Worm (Caenorhabditis elegans): ENCODE results near the gene ZK757.10.

ZK757.10 gene

ce11 chrIII:9930406-9930805, 53.4 kb downstream of the ZK757.10 start (continued):
- TF ChIP-seq unc-39 (tag; optimal IDR thresholded peaks at IDR 0.05) = no peak
